Worm (Caenorhabditis elegans): Measurements from ENCODE around the gene ZK757.10.

DNA sequence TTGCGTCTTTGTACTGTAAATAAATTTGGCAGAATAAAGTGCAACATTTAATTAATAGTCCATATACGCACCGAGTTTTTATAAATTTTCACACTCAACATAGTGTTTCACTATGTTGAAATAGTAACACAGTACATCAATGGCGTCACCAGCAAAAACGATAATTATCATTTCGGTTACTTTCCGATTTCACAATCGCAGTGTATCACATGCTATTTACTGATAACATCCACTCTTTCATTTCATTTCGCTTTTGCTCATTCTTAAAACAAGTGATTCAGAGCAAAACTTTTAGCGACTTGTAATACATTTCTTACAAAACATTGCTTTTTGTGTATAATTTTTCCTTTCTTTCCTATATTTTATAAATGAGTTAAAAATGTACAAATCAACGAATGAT, 36.7 kb downstream of the ZK757.10 start, which contains the start of gene cbp-3:
- TF ChIP-seq ztf-22 (GFP tag; optimal IDR thresholded peaks at IDR 0.05) (no peak), ztf-18 (tag; optimal IDR thresholded peaks at IDR 0.05) (no peak), atf-7 (tag; optimal IDR thresholded peaks at IDR 0.05) (no peak), hrde-1 (tag; optimal IDR thresholded peaks at IDR 0.05; ENCODE audit: borderline replicate concordance) (no peak), ZK185.1 (tag; optimal IDR thresholded peaks at IDR 0.05; ENCODE audit: poor library complexity, severe bottlenecking) (no peak), Y95B8A.8 (GFP tag; IDR thresholded peaks at IDR 0.05) (no peak), lin-35 (GFP tag; optimal IDR thresholded peaks at IDR 0.05) (no peak)

All from whole organism, young adult.